Fruit fly (Drosophila melanogaster) whole organism, embryonic: Measurements from ENCODE around the gene SrpRbeta.

Experiments
- Adf1 ChIP-seq: fragments of 200-800 bp; sonication (Bioruptor generic); IDR thresholded peaks from 2 replicates; pipeline ENCODE4 v1.3.6; 2022; ENCODE audit warnings: missing biosample characterization, missing genetic modification characterization
- Awh ChIP-seq: fragments of 200-800 bp; sonication (Bioruptor generic); IDR thresholded peaks from 2 replicates; pipeline ENCODE4, ENCODE4 v1.3.6; 2022; ENCODE audit warnings: missing biosample characterization, missing genetic modification characterization
- CG11504 ChIP-seq: fragments of 200-800 bp; sonication (Bioruptor generic); optimal IDR thresholded peaks from 3 replicates; lab custom pipeline; 2019; ENCODE audit warnings: missing biosample characterization, mild to moderate bottlenecking, missing genetic modification characterization, moderate library complexity
- CG11560 ChIP-seq: fragments of 200-800 bp; sonication (Bioruptor generic); IDR thresholded peaks from 3 replicates; pipeline ENCODE4 v1.3.6; 2022; ENCODE audit warnings: missing biosample characterization, missing genetic modification characterization
- CG11696 ChIP-seq: fragments of 200-800 bp; sonication (Bioruptor generic); IDR thresholded peaks from 2 replicates; pipeline ENCODE4 v1.3.6; 2022; ENCODE audit warnings: missing biosample characterization, missing genetic modification characterization
- CG12236 ChIP-seq: fragments of 200-800 bp; sonication (Bioruptor generic); optimal IDR thresholded peaks from 2 replicates; lab custom pipeline; 2016; ENCODE audit warnings: missing biosample characterization, missing genetic modification characterization
- CG12942 ChIP-seq: fragments of 200-800 bp; sonication (Bioruptor generic); optimal IDR thresholded peaks from 3 replicates; lab custom pipeline; 2016; ENCODE audit warnings: missing biosample characterization, missing genetic modification characterization
- CG13123 ChIP-seq: fragments of 200-800 bp; sonication (Bioruptor generic); optimal IDR thresholded peaks from 2 replicates; lab custom pipeline; 2016; ENCODE audit warnings: missing biosample characterization, missing genetic modification characterization
- CG13287 ChIP-seq: fragments of 200-800 bp; sonication (Bioruptor generic); IDR thresholded peaks from 2 replicates; pipeline ENCODE4 v1.3.6; 2022; ENCODE audit warnings: missing biosample characterization, missing genetic modification characterization; ENCODE audit not compliant: partially characterized antibody
- CG14050 ChIP-seq: fragments of 200-800 bp; sonication (Bioruptor generic); IDR thresholded peaks from 3 replicates; pipeline ENCODE4 v1.3.6; 2022; ENCODE audit warnings: missing biosample characterization, missing genetic modification characterization
- CG15696 ChIP-seq: fragments of 200-800 bp; sonication (Bioruptor generic); optimal IDR thresholded peaks from 2 replicates; lab custom pipeline; 2019; ENCODE audit warnings: missing biosample characterization, mild to moderate bottlenecking, missing genetic modification characterization, moderate library complexity
- CG2120 ChIP-seq: fragments of 200-800 bp; sonication (Bioruptor generic); optimal IDR thresholded peaks from 3 replicates; lab custom pipeline; 2016; ENCODE audit warnings: missing biosample characterization, missing genetic modification characterization
- CG3065 ChIP-seq: fragments of 200-800 bp; sonication (Bioruptor generic); optimal IDR thresholded peaks from 2 replicates; lab custom pipeline; 2016; ENCODE audit warnings: missing biosample characterization, missing genetic modification characterization
- CG3726 ChIP-seq: fragments of 200-800 bp; sonication (Bioruptor generic); IDR thresholded peaks from 3 replicates; pipeline ENCODE4, ENCODE4 v1.3.6; 2022; ENCODE audit warnings: missing biosample characterization, missing genetic modification characterization
- CG4282 ChIP-seq: fragments of 200-800 bp; sonication (Bioruptor generic); optimal IDR thresholded peaks from 2 replicates; lab custom pipeline; 2016; ENCODE audit warnings: missing biosample characterization, missing genetic modification characterization
- CG8388 ChIP-seq: fragments of 200-800 bp; sonication (Bioruptor generic); optimal IDR thresholded peaks from 2 replicates; lab custom pipeline; 2019; ENCODE audit warnings: missing biosample characterization, mild to moderate bottlenecking, missing genetic modification characterization, moderate library complexity
- CG8924 ChIP-seq: fragments of 200-800 bp; optimal IDR thresholded peaks from 3 replicates; lab custom pipeline; 2019; ENCODE audit warnings: missing biosample characterization, mild to moderate bottlenecking, missing genetic modification characterization, moderate library complexity
- CG9609 ChIP-seq: fragments of 200-800 bp; sonication (Bioruptor generic); optimal IDR thresholded peaks from 3 replicates; lab custom pipeline; 2016; ENCODE audit warnings: missing biosample characterization, missing genetic modification characterization
- D19A ChIP-seq: fragments of 200-800 bp; optimal IDR thresholded peaks from 3 replicates; lab custom pipeline; 2019; ENCODE audit warnings: missing biosample characterization, mild to moderate bottlenecking, missing genetic modification characterization, moderate library complexity
- Hsf ChIP-seq: fragments of 200-800 bp; sonication (Bioruptor generic); optimal IDR thresholded peaks from 3 replicates; lab custom pipeline; 2016; ENCODE audit warnings: missing biosample characterization, missing genetic modification characterization
- Lim3 ChIP-seq: fragments of 200-800 bp; sonication (Bioruptor generic); IDR thresholded peaks from 2 replicates; pipeline ENCODE4 v1.3.6; 2022; ENCODE audit warnings: missing biosample characterization, missing genetic modification characterization
- MBD-R2 ChIP-seq: fragments of 200-800 bp; sonication (Bioruptor generic); IDR thresholded peaks from 2 replicates; pipeline ENCODE4 v1.3.6; 2022; ENCODE audit warnings: missing biosample characterization, missing genetic modification characterization
- Max ChIP-seq: fragments of 200-800 bp; sonication (Bioruptor generic); optimal IDR thresholded peaks from 2 replicates; lab custom pipeline; 2016; ENCODE audit warnings: missing biosample characterization, mild to moderate bottlenecking, missing genetic modification characterization
- Myb ChIP-seq: fragments of 200-800 bp; sonication (Bioruptor generic); optimal IDR thresholded peaks from 2 replicates; lab custom pipeline; 2016; ENCODE audit warnings: missing biosample characterization, missing genetic modification characterization
- Opbp ChIP-seq: fragments of 200-800 bp; sonication (Bioruptor generic); IDR thresholded peaks from 3 replicates; pipeline ENCODE4 v1.3.6; 2022; ENCODE audit warnings: missing biosample characterization, missing genetic modification characterization; ENCODE audit not compliant: partially characterized antibody
- Side ChIP-seq: fragments of 200-800 bp; sonication (Bioruptor generic); optimal IDR thresholded peaks from 2 replicates; lab custom pipeline; 2016; ENCODE audit warnings: missing biosample characterization, missing genetic modification characterization
- Six4 ChIP-seq: fragments of 200-800 bp; sonication (Bioruptor generic); optimal IDR thresholded peaks from 2 replicates; lab custom pipeline; 2016; ENCODE audit warnings: missing biosample characterization, missing genetic modification characterization
- Stat92E ChIP-seq, 3 experiments: fragments of >200 bp in 2 of 3; fragments of 200-800 bp in 1 of 3; sonication (Bioruptor generic) in 1 of 3; optimal IDR thresholded peaks; 2 replicates each; lab custom pipeline; 2017 to 2019; ENCODE audit warnings: missing biosample characterization in 3 of 3, missing genetic modification characterization in 3 of 3, mild to moderate bottlenecking in 1 of 3, moderate library complexity in 1 of 3
- Trl ChIP-seq, 3 experiments: fragments of >200 bp in 2 of 3; fragments of 200-800 bp in 1 of 3; sonication (Bioruptor generic) in 1 of 3; optimal IDR thresholded peaks; 2 replicates in 1 of 3; 3 replicates in 2 of 3; lab custom pipeline; 2016 to 2017; ENCODE audit warnings: missing biosample characterization in 1 of 3, missing genetic modification characterization in 1 of 3
- ash1 ChIP-seq: fragments of 200-800 bp; sonication (Bioruptor generic); optimal IDR thresholded peaks from 2 replicates; lab custom pipeline; 2018; ENCODE audit warnings: missing biosample characterization, mild to moderate bottlenecking, missing genetic modification characterization
- cato ChIP-seq: fragments of 200-800 bp; sonication (Bioruptor generic); optimal IDR thresholded peaks from 2 replicates; lab custom pipeline; 2016; ENCODE audit warnings: missing biosample characterization, missing genetic modification characterization, borderline replicate concordance
- gcm ChIP-seq: fragments of 200-800 bp; sonication (Bioruptor generic); optimal IDR thresholded peaks from 2 replicates; lab custom pipeline; 2019; ENCODE audit warnings: missing biosample characterization, mild to moderate bottlenecking, missing genetic modification characterization, moderate library complexity
- gsb-n ChIP-seq: fragments of 200-800 bp; sonication (Bioruptor generic); optimal IDR thresholded peaks from 3 replicates; lab custom pipeline; 2018; ENCODE audit warnings: missing biosample characterization, mild to moderate bottlenecking, missing genetic modification characterization
- hb ChIP-seq: fragments of 200-800 bp; sonication (Bioruptor generic); IDR thresholded peaks from 3 replicates; pipeline ENCODE4 v1.3.6; 2022; ENCODE audit warnings: missing biosample characterization, missing genetic modification characterization; ENCODE audit not compliant: partially characterized antibody
- hkb ChIP-seq, 2 experiments: fragments of 200-800 bp in 1 of 2; fragments of >200 bp in 1 of 2; sonication (Bioruptor generic) in 1 of 2; IDR thresholded peaks in 1 of 2; optimal IDR thresholded peaks in 1 of 2; 2 replicates each; pipeline versions ENCODE4 v1.3.6 to Lab custom; 2017 to 2022; ENCODE audit warnings: missing biosample characterization in 1 of 2, missing genetic modification characterization in 1 of 2
- knrl ChIP-seq: fragments of 200-800 bp; sonication (Bioruptor generic); IDR thresholded peaks from 3 replicates; pipeline ENCODE4 v1.3.6; 2022; ENCODE audit warnings: missing biosample characterization, missing genetic modification characterization; ENCODE audit not compliant: partially characterized antibody
- lbe ChIP-seq: fragments of 200-800 bp; sonication (Bioruptor generic); optimal IDR thresholded peaks from 2 replicates; lab custom pipeline; 2016; ENCODE audit warnings: missing biosample characterization, mild to moderate bottlenecking, missing genetic modification characterization
- lola ChIP-seq, 3 experiments: fragments of >200 bp in 2 of 3; fragments of 200-800 bp in 1 of 3; sonication (Bioruptor generic) in 1 of 3; optimal IDR thresholded peaks; 2 replicates each; lab custom pipeline; 2017 to 2019; ENCODE audit warnings: missing biosample characterization in 3 of 3, missing genetic modification characterization in 3 of 3, mild to moderate bottlenecking in 1 of 3, moderate library complexity in 1 of 3
- pb ChIP-seq: fragments of 200-800 bp; sonication (Bioruptor generic); optimal IDR thresholded peaks from 3 replicates; lab custom pipeline; 2016; ENCODE audit warnings: missing biosample characterization, missing genetic modification characterization
- pros ChIP-seq: fragments of 200-800 bp; sonication (Bioruptor generic); optimal IDR thresholded peaks from 3 replicates; lab custom pipeline; 2019; ENCODE audit warnings: missing biosample characterization, mild to moderate bottlenecking, missing genetic modification characterization, moderate library complexity
- row ChIP-seq: fragments of 200-800 bp; sonication (Bioruptor generic); IDR thresholded peaks from 3 replicates; pipeline ENCODE4 v1.3.6; 2022; ENCODE audit warnings: missing biosample characterization, missing genetic modification characterization
- sens-2 ChIP-seq: fragments of 200-800 bp; sonication (Bioruptor generic); IDR thresholded peaks from 2 replicates; pipeline ENCODE4 v1.3.6; 2022; ENCODE audit warnings: missing biosample characterization, missing genetic modification characterization
- shn ChIP-seq: fragments of 200-800 bp; sonication (Bioruptor generic); optimal IDR thresholded peaks from 3 replicates; lab custom pipeline; 2016; ENCODE audit warnings: missing biosample characterization, missing genetic modification characterization
- slou ChIP-seq: fragments of 200-800 bp; sonication (Bioruptor generic); optimal IDR thresholded peaks from 3 replicates; lab custom pipeline; 2016; ENCODE audit warnings: missing biosample characterization, missing genetic modification characterization
- stc ChIP-seq: fragments of 200-800 bp; sonication (Bioruptor generic); IDR thresholded peaks from 2 replicates; pipeline ENCODE4 v1.3.6; 2022; ENCODE audit warnings: missing biosample characterization, missing genetic modification characterization
- ttk ChIP-seq: fragments of 200-800 bp; sonication (Bioruptor generic); IDR thresholded peaks from 2 replicates; pipeline ENCODE4 v2.1.2; 2022; ENCODE audit warnings: missing biosample characterization, missing genetic modification characterization
- vvl ChIP-seq: fragments of 200-800 bp; sonication (Bioruptor generic); IDR thresholded peaks from 2 replicates; pipeline ENCODE4 v1.3.6; 2022; ENCODE audit warnings: missing biosample characterization, missing genetic modification characterization
- wor ChIP-seq: fragments of 200-800 bp; sonication (Bioruptor generic); IDR thresholded peaks from 2 replicates; pipeline ENCODE4 v1.3.6; 2022; ENCODE audit warnings: missing biosample characterization, missing genetic modification characterization
- zen ChIP-seq: fragments of 200-800 bp; sonication (Bioruptor generic); optimal IDR thresholded peaks from 3 replicates; lab custom pipeline; 2018; ENCODE audit warnings: missing biosample characterization, mild to moderate bottlenecking, missing genetic modification characterization, moderate library complexity

Gene SrpRbeta

dm6 chr3L:8765969-8766538, 46.0 kb upstream of the SrpRbeta start (continued):
- TF ChIP-seq CG11696 (GFP tag; lab: Robert Waterston, UW), result peak; percentile 85
- peak; percentile 90 for TF ChIP-seq sens-2 (GFP tag; lab: Robert Waterston, UW)
- TF ChIP-seq CG15696 (tag; lab: Kevin White, UChicago), result peak; percentile 64
- TF ChIP-seq slou, result peak; percentile 80
- peak; percentile 98 for TF ChIP-seq CG12942
- TF ChIP-seq CG3065 (GFP tag; lab: Kevin White, UChicago), result peak; percentile 96
- peak; percentile 97 for TF ChIP-seq vvl (GFP tag; lab: Robert Waterston, UW)
- TF ChIP-seq CG14050 (GFP tag; lab: Robert Waterston, UW), result peak; percentile 94
- peak; percentile 56 to 79 for TF ChIP-seq Trl (optimal IDR thresholded peaks at IDR 0.05; lab: Kevin White, UChicago)
- peak; percentile 95 for TF ChIP-seq Trl (GFP tag; optimal IDR thresholded peaks at IDR 0.05; lab: Kevin White, UChicago)
- TF ChIP-seq pb (GFP tag; lab: Kevin White, UChicago), result peak; percentile 86
- peak; percentile 96 for TF ChIP-seq Side (GFP tag; lab: Kevin White, UChicago)
- TF ChIP-seq Max (GFP tag; lab: Kevin White, UChicago), result peak; percentile 99
- TF ChIP-seq lola (GFP tag; optimal IDR thresholded peaks at IDR 0.05; lab: Kevin White, UChicago), result peak in 1 of 3 experiments; percentile 99
- TF ChIP-seq CG9609 (GFP tag; lab: Kevin White, UChicago), result peak; percentile 98
- peak; percentile 98 for TF ChIP-seq shn (GFP tag; lab: Kevin White, UChicago)
- peak; percentile 95 for TF ChIP-seq CG3726 (GFP tag; lab: Robert Waterston, UW)
- TF ChIP-seq Lim3, result peak; percentile 97
- peak; percentile 86 for TF ChIP-seq zen
- TF ChIP-seq Opbp (GFP tag; lab: Robert Waterston, UW), result no peak
- TF ChIP-seq knrl, result peak; percentile 75
- TF ChIP-seq stc, result peak; percentile 96
- TF ChIP-seq D19A, result peak; percentile 91
- TF ChIP-seq ash1, result no peak
- peak; percentile 90 for TF ChIP-seq MBD-R2 (GFP tag; lab: Robert Waterston, UW)
- peak; percentile 87 for TF ChIP-seq Myb (GFP tag; lab: Kevin White, UChicago)
- no peak for TF ChIP-seq hkb (optimal IDR thresholded peaks at IDR 0.05; lab: Kevin White, UChicago)
- peak; percentile 96 for TF ChIP-seq hkb (GFP tag; IDR thresholded peaks at IDR 0.05; lab: Robert Waterston, UW)
- TF ChIP-seq ttk (GFP tag; lab: Robert Waterston, UW), result peak; percentile 96
- peak; percentile 95 for TF ChIP-seq gsb-n (tag; lab: Kevin White, UChicago)
- TF ChIP-seq CG11504 (tag; lab: Kevin White, UChicago), result peak; percentile 96
- peak in 1 of 3 experiments; percentile 93 for TF ChIP-seq Stat92E (GFP tag; optimal IDR thresholded peaks at IDR 0.05; lab: Kevin White, UChicago)
- TF ChIP-seq pros, result peak; percentile 93
- TF ChIP-seq wor, result peak; percentile 99
- TF ChIP-seq Hsf (GFP tag; lab: Kevin White, UChicago), result peak; percentile 99
- peak; percentile 97 for TF ChIP-seq gcm (GFP tag; lab: Kevin White, UChicago)
- peak; percentile 99 for TF ChIP-seq CG8924 (tag; lab: Kevin White, UChicago)
- TF ChIP-seq lbe (GFP tag; lab: Kevin White, UChicago), result peak; percentile 97
- peak; percentile 98 for TF ChIP-seq cato
- peak; percentile 97 for TF ChIP-seq CG8388
- peak; percentile 82 for TF ChIP-seq Adf1 (GFP tag; lab: Robert Waterston, UW)
- peak; percentile 66 for TF ChIP-seq CG13287
- peak; percentile 97 for TF ChIP-seq Six4 (GFP tag; lab: Kevin White, UChicago)
- TF ChIP-seq hb (GFP tag; lab: Robert Waterston, UW), result peak; percentile 59; the same call in 1 of the 3 replicates
- TF ChIP-seq row (GFP tag; lab: Robert Waterston, UW), result peak; percentile 98
- TF ChIP-seq CG12236 (GFP tag; lab: Kevin White, UChicago), result peak; percentile 95
- peak; percentile 96 for TF ChIP-seq CG13123 (GFP tag; lab: Kevin White, UChicago)
- TF ChIP-seq CG11560, result peak; percentile 92
- TF ChIP-seq Awh, result peak; percentile 97
- peak; percentile 99 for TF ChIP-seq CG2120 (GFP tag; lab: Kevin White, UChicago)
- TF ChIP-seq CG4282 (GFP tag; lab: Kevin White, UChicago), result peak; percentile 97
